Fruit fly (Drosophila melanogaster) whole organism, embryonic: ENCODE measurements around the gene CG13449.

ENCODE experiments used
- Blimp-1 ChIP-seq: fragments of 200-800 bp; sonication (Bioruptor generic); optimal IDR thresholded peaks from 3 replicates; lab custom pipeline; 2018; ENCODE audit warnings: missing biosample characterization, missing genetic modification characterization, mild to moderate bottlenecking, moderate library complexity, missing genetic modification reagents
- C15 ChIP-seq: fragments of 200-800 bp; sonication (Bioruptor generic); IDR thresholded peaks from 3 replicates; pipeline ENCODE4 v1.3.6; 2022; ENCODE audit warnings: missing biosample characterization, missing genetic modification characterization
- CG10959 ChIP-seq: fragments of 200-800 bp; sonication (Bioruptor generic); IDR thresholded peaks from 2 replicates; pipeline ENCODE4 v1.3.6; 2022; ENCODE audit warnings: missing biosample characterization, missing genetic modification characterization
- CG12236 ChIP-seq: fragments of 200-800 bp; sonication (Bioruptor generic); optimal IDR thresholded peaks from 2 replicates; lab custom pipeline; 2016; ENCODE audit warnings: missing biosample characterization, missing genetic modification characterization
- CG14050 ChIP-seq: fragments of 200-800 bp; sonication (Bioruptor generic); IDR thresholded peaks from 3 replicates; pipeline ENCODE4 v1.3.6; 2022; ENCODE audit warnings: missing biosample characterization, missing genetic modification characterization
- CG14441 ChIP-seq: fragments of 200-800 bp; sonication (Bioruptor generic); IDR thresholded peaks from 2 replicates; pipeline ENCODE4 v1.3.6; 2022; ENCODE audit warnings: missing biosample characterization, missing genetic modification characterization
- CG15479 ChIP-seq: fragments of 200-800 bp; sonication (Bioruptor generic); optimal IDR thresholded peaks from 3 replicates; lab custom pipeline; 2019; ENCODE audit warnings: missing biosample characterization, mild to moderate bottlenecking, missing genetic modification characterization, moderate library complexity
- CG15601 ChIP-seq: fragments of 200-800 bp; sonication (Bioruptor generic); optimal IDR thresholded peaks from 3 replicates; lab custom pipeline; 2019; ENCODE audit warnings: missing biosample characterization, mild to moderate bottlenecking, missing genetic modification characterization, moderate library complexity
- CG1603 ChIP-seq: fragments of 200-800 bp; sonication (Bioruptor generic); optimal IDR thresholded peaks from 2 replicates; lab custom pipeline; 2019; ENCODE audit warnings: missing biosample characterization, mild to moderate bottlenecking, missing genetic modification characterization, moderate library complexity
- CG1647 ChIP-seq: fragments of 200-800 bp; sonication (Bioruptor generic); optimal IDR thresholded peaks from 3 replicates; lab custom pipeline; 2016; ENCODE audit warnings: missing biosample characterization, missing genetic modification characterization
- CG17829 ChIP-seq: fragments of 200-800 bp; optimal IDR thresholded peaks from 2 replicates; lab custom pipeline; 2019; ENCODE audit warnings: missing biosample characterization, mild to moderate bottlenecking, missing genetic modification characterization, moderate library complexity
- CG1832 ChIP-seq: fragments of 200-800 bp; sonication (Bioruptor generic); optimal IDR thresholded peaks from 2 replicates; lab custom pipeline; 2017; ENCODE audit warnings: missing biosample characterization, mild to moderate bottlenecking, missing genetic modification characterization, inconsistent platforms
- CG2120 ChIP-seq: fragments of 200-800 bp; sonication (Bioruptor generic); optimal IDR thresholded peaks from 3 replicates; lab custom pipeline; 2016; ENCODE audit warnings: missing biosample characterization, missing genetic modification characterization
- CG31388 ChIP-seq: fragments of 200-800 bp; sonication (Bioruptor generic); optimal IDR thresholded peaks from 2 replicates; lab custom pipeline; 2016; ENCODE audit warnings: missing biosample characterization, missing genetic modification characterization
- CG3407 ChIP-seq: fragments of 200-800 bp; sonication (Bioruptor generic); optimal IDR thresholded peaks from 2 replicates; lab custom pipeline; 2018; ENCODE audit warnings: missing biosample characterization, mild to moderate bottlenecking, missing genetic modification characterization
- CG7357 ChIP-seq: fragments of 200-800 bp; sonication (Bioruptor generic); IDR thresholded peaks from 3 replicates; pipeline ENCODE4 v1.3.6; 2022; ENCODE audit warnings: missing biosample characterization, missing genetic modification characterization
- CG8924 ChIP-seq: fragments of 200-800 bp; optimal IDR thresholded peaks from 3 replicates; lab custom pipeline; 2019; ENCODE audit warnings: missing biosample characterization, mild to moderate bottlenecking, missing genetic modification characterization, moderate library complexity
- CG9932 ChIP-seq: fragments of 200-800 bp; sonication (Bioruptor generic); IDR thresholded peaks from 2 replicates; pipeline ENCODE4 v1.3.6; 2022; ENCODE audit warnings: missing biosample characterization, missing genetic modification characterization
- CoRest ChIP-seq: fragments of 200-800 bp; sonication (Bioruptor generic); optimal IDR thresholded peaks from 3 replicates; lab custom pipeline; 2018; ENCODE audit warnings: missing biosample characterization, mild to moderate bottlenecking, missing genetic modification characterization, moderate library complexity
- D19A ChIP-seq: fragments of 200-800 bp; optimal IDR thresholded peaks from 3 replicates; lab custom pipeline; 2019; ENCODE audit warnings: missing biosample characterization, mild to moderate bottlenecking, missing genetic modification characterization, moderate library complexity
- Elba2 ChIP-seq: fragments of 200-800 bp; sonication (Bioruptor generic); optimal IDR thresholded peaks from 3 replicates; lab custom pipeline; 2016; ENCODE audit warnings: missing biosample characterization, missing genetic modification characterization
- GATAe ChIP-seq: fragments of 200-800 bp; sonication (Bioruptor generic); conservative IDR thresholded peaks from 2 replicates; pipeline ENCODE4 v1.3.6; 2022; ENCODE audit warnings: missing biosample characterization, missing genetic modification characterization
- Hr51 ChIP-seq, 2 experiments: fragments of 200-800 bp; sonication (Bioruptor generic); optimal IDR thresholded peaks; 2 replicates in 1 of 2; 3 replicates in 1 of 2; lab custom pipeline; 2016 to 2018; ENCODE audit warnings: missing biosample characterization in 2 of 2, missing genetic modification characterization in 2 of 2, mild to moderate bottlenecking in 1 of 2, moderate library complexity in 1 of 2
- NC2α ChIP-seq: fragments of 200-800 bp; sonication (Bioruptor generic); optimal IDR thresholded peaks from 2 replicates; lab custom pipeline; 2016; ENCODE audit warnings: missing biosample characterization, missing genetic modification characterization
- Poxn ChIP-seq: fragments of 200-800 bp; sonication (Bioruptor generic); IDR thresholded peaks from 2 replicates; pipeline ENCODE4 v1.3.6; 2022; ENCODE audit warnings: missing biosample characterization, missing genetic modification characterization
- Rfx ChIP-seq: fragments of 200-800 bp; sonication (Bioruptor generic); IDR thresholded peaks from 2 replicates; pipeline ENCODE4 v1.3.6; 2022; ENCODE audit warnings: missing biosample characterization, missing genetic modification characterization
- Side ChIP-seq: fragments of 200-800 bp; sonication (Bioruptor generic); optimal IDR thresholded peaks from 2 replicates; lab custom pipeline; 2016; ENCODE audit warnings: missing biosample characterization, missing genetic modification characterization
- Sox102F ChIP-seq: fragments of 200-800 bp; sonication (Bioruptor generic); optimal IDR thresholded peaks from 2 replicates; lab custom pipeline; 2018; ENCODE audit warnings: missing biosample characterization, mild to moderate bottlenecking, missing genetic modification characterization, moderate library complexity
- chm ChIP-seq: fragments of 200-800 bp; sonication (Bioruptor generic); IDR thresholded peaks from 2 replicates; pipeline ENCODE4 v1.3.6; 2022; ENCODE audit warnings: missing biosample characterization, missing genetic modification characterization
- ci ChIP-seq: fragments of 200-800 bp; sonication (Bioruptor generic); IDR thresholded peaks from 3 replicates; pipeline ENCODE4 v1.3.6; 2022; ENCODE audit warnings: missing biosample characterization, missing genetic modification characterization
- corto ChIP-seq: fragments of 200-800 bp; sonication (Bioruptor generic); optimal IDR thresholded peaks from 2 replicates; lab custom pipeline; 2016; ENCODE audit warnings: missing biosample characterization, mild to moderate bottlenecking, missing genetic modification characterization, moderate library complexity
- dmrt99B ChIP-seq: fragments of 200-800 bp; sonication (Bioruptor generic); optimal IDR thresholded peaks from 2 replicates; lab custom pipeline; 2018; ENCODE audit warnings: missing biosample characterization, mild to moderate bottlenecking, missing genetic modification characterization, moderate library complexity
- gem ChIP-seq: fragments of 200-800 bp; sonication (Bioruptor generic); optimal IDR thresholded peaks from 2 replicates; lab custom pipeline; 2019; ENCODE audit warnings: missing biosample characterization, mild to moderate bottlenecking, missing genetic modification characterization, moderate library complexity
- grau ChIP-seq: fragments of 200-800 bp; optimal IDR thresholded peaks from 3 replicates; lab custom pipeline; 2019; ENCODE audit warnings: missing biosample characterization, mild to moderate bottlenecking, missing genetic modification characterization, moderate library complexity
- jigr1 ChIP-seq: fragments of 200-800 bp; sonication (Bioruptor generic); IDR thresholded peaks from 3 replicates; pipeline ENCODE4 v1.3.6; 2022; ENCODE audit warnings: missing biosample characterization, missing genetic modification characterization
- kay ChIP-seq: fragments of 200-800 bp; sonication (Bioruptor generic); optimal IDR thresholded peaks from 2 replicates; lab custom pipeline; 2016; ENCODE audit warnings: missing biosample characterization, missing genetic modification characterization
- lmd ChIP-seq: fragments of 200-800 bp; sonication (Bioruptor generic); IDR thresholded peaks from 2 replicates; pipeline ENCODE4 v1.3.6; 2022; ENCODE audit warnings: missing biosample characterization, missing genetic modification characterization
- pb ChIP-seq: fragments of 200-800 bp; sonication (Bioruptor generic); optimal IDR thresholded peaks from 3 replicates; lab custom pipeline; 2016; ENCODE audit warnings: missing biosample characterization, missing genetic modification characterization
- phol ChIP-seq: fragments of 200-800 bp; sonication (Bioruptor generic); optimal IDR thresholded peaks from 3 replicates; lab custom pipeline; 2018; ENCODE audit warnings: missing biosample characterization, mild to moderate bottlenecking, missing genetic modification characterization, moderate library complexity
- prd ChIP-seq, 3 experiments: fragments of >200 bp in 2 of 3; fragments of 200-800 bp in 1 of 3; sonication (Bioruptor generic) in 1 of 3; optimal IDR thresholded peaks in 2 of 3; IDR thresholded peaks in 1 of 3; 2 replicates in 2 of 3; 3 replicates in 1 of 3; pipeline versions ENCODE4 v1.3.6 to Lab custom; 2017 to 2022; ENCODE audit warnings: missing biosample characterization in 1 of 3, missing genetic modification characterization in 1 of 3
- ranshi ChIP-seq: fragments of 200-800 bp; sonication (Bioruptor generic); IDR thresholded peaks from 2 replicates; pipeline ENCODE4 v1.3.6; 2022; ENCODE audit warnings: missing biosample characterization, missing genetic modification characterization
- rib ChIP-seq: fragments of 200-800 bp; sonication (Bioruptor generic); IDR thresholded peaks from 2 replicates; pipeline ENCODE4 v1.3.6; 2022; ENCODE audit warnings: missing biosample characterization, missing genetic modification characterization
- scrt ChIP-seq: fragments of 200-800 bp; sonication (Bioruptor generic); optimal IDR thresholded peaks from 2 replicates; lab custom pipeline; 2018; ENCODE audit warnings: missing biosample characterization, mild to moderate bottlenecking, missing genetic modification characterization, moderate library complexity
- sens ChIP-seq: fragments of 200-800 bp; sonication (Bioruptor generic); peaks from one replicate; lab custom pipeline; 2016; ENCODE audit warnings: missing biosample characterization, missing genetic modification characterization
- seq ChIP-seq: fragments of 200-800 bp; sonication (Bioruptor generic); IDR thresholded peaks from 2 replicates; pipeline ENCODE4 v1.3.6; 2022; ENCODE audit warnings: missing biosample characterization, missing genetic modification characterization
- so ChIP-seq: fragments of 200-800 bp; sonication (Bioruptor generic); IDR thresholded peaks from 3 replicates; pipeline ENCODE4 v1.3.6; 2022; ENCODE audit warnings: missing biosample characterization, missing genetic modification characterization
- ssp ChIP-seq: fragments of 200-800 bp; sonication (Bioruptor generic); IDR thresholded peaks from 2 replicates; pipeline ENCODE4 v1.3.6; 2022; ENCODE audit warnings: missing biosample characterization, missing genetic modification characterization
- twi ChIP-seq: fragments of 200-800 bp; optimal IDR thresholded peaks from 2 replicates; lab custom pipeline; 2019; ENCODE audit warnings: missing biosample characterization, mild to moderate bottlenecking, missing genetic modification characterization, moderate library complexity
- wdn ChIP-seq: fragments of 200-800 bp; sonication (Bioruptor generic); IDR thresholded peaks from 2 replicates; pipeline ENCODE4 v1.3.6; 2022; ENCODE audit warnings: missing biosample characterization, missing genetic modification characterization
- zfh1 ChIP-seq: fragments of 200-800 bp; sonication (Bioruptor generic); IDR thresholded peaks from 3 replicates; pipeline ENCODE4 v1.3.6; 2022; ENCODE audit warnings: missing biosample characterization, missing genetic modification characterization

The CG13449 gene

DNA sequence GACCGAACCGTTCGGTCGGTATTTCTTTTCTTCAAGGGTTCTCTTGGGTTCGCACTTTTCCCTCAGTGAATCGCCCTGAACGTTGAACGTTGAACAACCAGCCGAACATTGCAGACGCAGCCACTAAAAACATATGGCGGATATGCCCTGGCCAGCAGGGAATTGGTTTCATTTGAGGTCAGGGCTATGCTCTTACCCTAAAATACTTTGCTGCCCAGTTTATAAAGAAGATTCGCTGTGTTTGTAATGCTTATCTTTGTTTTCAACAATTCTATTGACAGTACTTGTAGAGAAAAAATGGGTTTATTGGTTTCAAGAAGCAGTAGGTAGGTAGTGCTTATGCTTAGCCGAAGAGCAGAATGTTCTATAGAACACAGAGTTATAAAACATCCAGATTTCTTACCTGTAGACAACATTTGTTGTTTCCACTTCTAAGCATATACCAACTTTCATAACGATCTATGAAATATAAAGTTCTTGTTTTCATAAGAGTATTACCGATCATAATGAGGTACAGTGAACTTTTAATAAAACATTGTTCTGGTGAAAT is 17.4 kb downstream of the CG13449 start (continued):
- TF ChIP-seq twi, result peak; percentile 23
- peak; percentile 8 for TF ChIP-seq CoRest (tag; lab: Kevin White, UChicago)
- no peak for TF ChIP-seq pb (GFP tag; lab: Kevin White, UChicago)
- no peak for TF ChIP-seq seq (GFP tag; lab: Robert Waterston, UW)
- TF ChIP-seq CG17829, result no peak
- peak; percentile 9 for TF ChIP-seq Blimp-1 (GFP tag; lab: Kevin White, UChicago)
- TF ChIP-seq CG1603 (tag; lab: Kevin White, UChicago), result no peak
- TF ChIP-seq rib, result no peak
- TF ChIP-seq CG7357 (GFP tag; lab: Robert Waterston, UW), result no peak
- no peak for TF ChIP-seq CG9932 (GFP tag; lab: Robert Waterston, UW)
- TF ChIP-seq CG15601 (tag; lab: Kevin White, UChicago), result peak; percentile 37
- TF ChIP-seq dmrt99B (tag; lab: Kevin White, UChicago), result peak; percentile 10
- no peak for TF ChIP-seq Side
- no peak for TF ChIP-seq GATAe
- TF ChIP-seq CG1647 (GFP tag; lab: Kevin White, UChicago), result no peak
- peak; percentile 8 for TF ChIP-seq kay (GFP tag; lab: Kevin White, UChicago)
- no peak for TF ChIP-seq CG31388
- TF ChIP-seq Hr51 (GFP tag; optimal IDR thresholded peaks at IDR 0.05; lab: Kevin White, UChicago), result peak in 1 of 2 experiments; percentile 29
- 0 out of 2 replicates have a peak, but pooled peaks have one; percentile 17 for TF ChIP-seq wdn (GFP tag; lab: Robert Waterston, UW)
- peak; percentile 31 for TF ChIP-seq gem (tag; lab: Kevin White, UChicago)
- no peak for TF ChIP-seq C15 (GFP tag; lab: Robert Waterston, UW)
- 0 out of 3 replicates have a peak, but pooled peaks have one; percentile 27 for TF ChIP-seq CG14050
- TF ChIP-seq phol (tag; lab: Kevin White, UChicago), result no peak
- TF ChIP-seq ranshi, result peak; percentile 44; the same call in 1 of the 2 replicates
- TF ChIP-seq Rfx (GFP tag; lab: Robert Waterston, UW), result peak; percentile 14; the same call in 1 of the 2 replicates
- TF ChIP-seq ci, result 0 out of 3 replicates have a peak, but pooled peaks have one; percentile 39
- TF ChIP-seq Poxn (GFP tag; lab: Robert Waterston, UW), result no peak
- TF ChIP-seq NC2α, result no peak
- TF ChIP-seq Sox102F (GFP tag; lab: Kevin White, UChicago), result peak; percentile 14
- no peak for TF ChIP-seq CG3407 (GFP tag; lab: Kevin White, UChicago)
- peak; percentile 24 for TF ChIP-seq lmd
- no peak for TF ChIP-seq corto (GFP tag; lab: Kevin White, UChicago)
- no peak for TF ChIP-seq ssp (GFP tag; lab: Robert Waterston, UW)
- TF ChIP-seq Elba2, result no peak
- TF ChIP-seq chm (GFP tag; lab: Robert Waterston, UW), result 0 out of 2 replicates have a peak, but pooled peaks have one; percentile 20
- no peak for TF ChIP-seq CG12236 (GFP tag; lab: Kevin White, UChicago)
- peak; percentile 23 for TF ChIP-seq grau (tag; lab: Kevin White, UChicago)
- no peak for TF ChIP-seq prd (optimal IDR thresholded peaks at IDR 0.05; lab: Kevin White, UChicago)
- TF ChIP-seq prd (GFP tag; IDR thresholded peaks at IDR 0.05; lab: Robert Waterston, UW), result 0 out of 3 replicates have a peak, but pooled peaks have one; percentile 26
- TF ChIP-seq CG14441, result 0 out of 2 replicates have a peak, but pooled peaks have one; percentile 37
- TF ChIP-seq CG8924 (tag; lab: Kevin White, UChicago), result peak; percentile 10
- TF ChIP-seq CG2120 (GFP tag; lab: Kevin White, UChicago), result peak; percentile 42
- peak; percentile 52 for TF ChIP-seq D19A (tag; lab: Kevin White, UChicago)
- no peak for TF ChIP-seq CG1832 (GFP tag; lab: Kevin White, UChicago)
- no peak for TF ChIP-seq scrt (GFP tag; lab: Kevin White, UChicago)
- TF ChIP-seq so (GFP tag; lab: Robert Waterston, UW), result 0 out of 3 replicates have a peak, but pooled peaks have one; percentile 26
- TF ChIP-seq CG10959 (GFP tag; lab: Robert Waterston, UW), result no peak
- peak; percentile 63 for TF ChIP-seq CG15479 (GFP tag; lab: Kevin White, UChicago)
- TF ChIP-seq jigr1 (GFP tag; lab: Robert Waterston, UW), result no peak
- TF ChIP-seq sens, result peak; percentile 68
- 0 out of 3 replicates have a peak, but pooled peaks have one; percentile 34 for TF ChIP-seq zfh1 (GFP tag; lab: Robert Waterston, UW)
